Worm (Caenorhabditis elegans) whole organism, mixed stage, embryonic: ENCODE data around the gene nep-6.

Experiments
- M03D4.4 ChIP-seq: sonication (generic microtip); optimal IDR thresholded peaks from 2 replicates; lab custom pipeline; 2017; ENCODE audit warnings: mild to moderate bottlenecking, missing genetic modification characterization, missing compliant biosample characterization
- bed-3 ChIP-seq: fragments of 200-800 bp; sonication (Bioruptor generic); optimal IDR thresholded peaks from 3 replicates; lab custom pipeline; 2018; ENCODE audit warnings: mild to moderate bottlenecking, missing genetic modification characterization, moderate library complexity, missing compliant biosample characterization
- blmp-1 ChIP-seq: fragments of 150-350 bp; optimal IDR thresholded peaks from 2 replicates; lab custom pipeline; 2014; ENCODE audit warnings: missing biosample characterization, missing genetic modification characterization
- ceh-39 ChIP-seq: fragments of 150-350 bp; optimal IDR thresholded peaks from 2 replicates; lab custom pipeline; 2014; ENCODE audit warnings: missing biosample characterization, missing genetic modification characterization
- ceh-43 ChIP-seq: fragments of 200-800 bp; sonication (Bioruptor generic); optimal IDR thresholded peaks from 2 replicates; lab custom pipeline; 2018; ENCODE audit warnings: mild to moderate bottlenecking, missing genetic modification characterization, moderate library complexity, missing compliant biosample characterization
- ceh-83 ChIP-seq: fragments of 200-800 bp; sonication (Bioruptor generic); optimal IDR thresholded peaks from 2 replicates; lab custom pipeline; 2018; ENCODE audit warnings: mild to moderate bottlenecking, missing genetic modification characterization, missing compliant biosample characterization
- ces-1 ChIP-seq: fragments of 150-350 bp; optimal IDR thresholded peaks from 2 replicates; lab custom pipeline; 2014; ENCODE audit warnings: missing biosample characterization, missing genetic modification reagents, missing genetic modification characterization
- cnd-1 ChIP-seq: fragments of 200-800 bp; sonication (Bioruptor generic); optimal IDR thresholded peaks from 2 replicates; lab custom pipeline; 2018; ENCODE audit warnings: mild to moderate bottlenecking, missing genetic modification characterization, missing compliant biosample characterization
- drap-1 ChIP-seq: fragments of 200-800 bp; sonication (Bioruptor generic); optimal IDR thresholded peaks from 3 replicates; lab custom pipeline; 2018; ENCODE audit warnings: mild to moderate bottlenecking, missing genetic modification characterization, missing compliant biosample characterization
- elt-3 ChIP-seq: fragments of 150-350 bp; optimal IDR thresholded peaks from 2 replicates; lab custom pipeline; 2014; ENCODE audit warnings: missing biosample characterization, missing genetic modification characterization
- flh-1 ChIP-seq: fragments of 200-800 bp; sonication (Bioruptor generic); optimal IDR thresholded peaks from 2 replicates; lab custom pipeline; 2018; ENCODE audit warnings: mild to moderate bottlenecking, missing genetic modification characterization, moderate library complexity, missing compliant biosample characterization
- ham-2 ChIP-seq: fragments of 200-800 bp; sonication (Bioruptor generic); optimal IDR thresholded peaks from 2 replicates; lab custom pipeline; 2018; ENCODE audit warnings: mild to moderate bottlenecking, missing genetic modification characterization, missing compliant biosample characterization
- lsy-2 ChIP-seq: fragments of 150-350 bp; optimal IDR thresholded peaks from 2 replicates; lab custom pipeline; 2014; ENCODE audit warnings: missing biosample characterization, missing genetic modification characterization
- mab-5 ChIP-seq: fragments of 150-350 bp; optimal IDR thresholded peaks from 2 replicates; lab custom pipeline; 2014; ENCODE audit warnings: missing biosample characterization, missing genetic modification characterization
- mep-1 ChIP-seq: fragments of 150-350 bp; optimal IDR thresholded peaks from 2 replicates; lab custom pipeline; 2017; ENCODE audit warnings: missing biosample characterization, missing genetic modification reagents, missing genetic modification characterization, inconsistent platforms
- mls-2 ChIP-seq: sonication (generic microtip); optimal IDR thresholded peaks from 2 replicates; lab custom pipeline; 2016; ENCODE audit warnings: mild to moderate bottlenecking, missing genetic modification characterization, moderate library complexity, missing compliant biosample characterization
- nhr-12 ChIP-seq: fragments of 150-350 bp; optimal IDR thresholded peaks from 2 replicates; lab custom pipeline; 2014; ENCODE audit warnings: missing biosample characterization, missing genetic modification characterization
- nhr-237 ChIP-seq: fragments of 150-350 bp; optimal IDR thresholded peaks from 2 replicates; lab custom pipeline; 2014; ENCODE audit warnings: missing biosample characterization, missing genetic modification characterization
- nhr-28 ChIP-seq: fragments of 150-350 bp; optimal IDR thresholded peaks from 2 replicates; lab custom pipeline; 2014; ENCODE audit warnings: missing biosample characterization, missing genetic modification characterization
- nhr-76 ChIP-seq: sonication (generic microtip); optimal IDR thresholded peaks from 2 replicates; lab custom pipeline; 2017; ENCODE audit warnings: missing biosample characterization, missing genetic modification characterization
- pha-4 ChIP-seq: fragments of 150-350 bp; optimal IDR thresholded peaks from 2 replicates; lab custom pipeline; 2018; ENCODE audit warnings: missing biosample characterization, missing genetic modification reagents, missing genetic modification characterization
- sem-2 ChIP-seq: fragments of 200-800 bp; sonication (Bioruptor generic); optimal IDR thresholded peaks from 2 replicates; lab custom pipeline; 2018; ENCODE audit warnings: mild to moderate bottlenecking, missing genetic modification characterization, missing compliant biosample characterization
- snpc-4 ChIP-seq: fragments of 150-350 bp; optimal IDR thresholded peaks from 2 replicates; lab custom pipeline; 2014; ENCODE audit warnings: missing biosample characterization, missing genetic modification characterization
- sptf-1 ChIP-seq: sonication (generic microtip); optimal IDR thresholded peaks from 2 replicates; lab custom pipeline; 2017; ENCODE audit warnings: mild to moderate bottlenecking, missing genetic modification characterization, moderate library complexity, missing compliant biosample characterization
- tbx-8 ChIP-seq: fragments of 200-800 bp; sonication (Bioruptor generic); optimal IDR thresholded peaks from 2 replicates; lab custom pipeline; 2018; ENCODE audit warnings: mild to moderate bottlenecking, missing genetic modification characterization, moderate library complexity, missing compliant biosample characterization
- unc-120 ChIP-seq: sonication (generic microtip); optimal IDR thresholded peaks from 2 replicates; lab custom pipeline; 2017; ENCODE audit warnings: missing genetic modification characterization, missing compliant biosample characterization; ENCODE audit not compliant: poor library complexity, severe bottlenecking
- unc-39 ChIP-seq: fragments of 150-350 bp; optimal IDR thresholded peaks from 2 replicates; lab custom pipeline; 2014; ENCODE audit warnings: missing biosample characterization, missing genetic modification characterization
- unc-62 ChIP-seq: fragments of 150-350 bp; optimal IDR thresholded peaks from 2 replicates; lab custom pipeline; 2014; ENCODE audit warnings: missing biosample characterization, missing genetic modification reagents, missing genetic modification characterization
- ztf-11 ChIP-seq: fragments of 150-350 bp; optimal IDR thresholded peaks from 2 replicates; lab custom pipeline; 2014; ENCODE audit warnings: missing biosample characterization, missing genetic modification characterization

The nep-6 gene

ce11 chrII:3414383-3414910, 2.2 kb upstream of the nep-6 start, which contains the start of the genes F18A12.7 and F18A12.2:
Gene F18A12.7, minus strand, starts transcription at chrII:3414483.
Gene F18A12.2, plus strand, starts transcription at chrII:3414860.
- TF ChIP-seq pha-4 (tag; lab: Kevin White, UChicago) (no peak), nhr-28 (tag; lab: Kevin White, UChicago) (no peak), mab-5 (tag; lab: Kevin White, UChicago) (no peak), ceh-83 (GFP tag; lab: Kevin White, UChicago) (no peak), nhr-12 (tag; lab: Kevin White, UChicago) (no peak), mls-2 (tag; lab: Kevin White, UChicago) (no peak), cnd-1 (tag; lab: Kevin White, UChicago) (no peak), blmp-1 (tag; lab: Kevin White, UChicago) (no peak), ham-2 (GFP tag; lab: Kevin White, UChicago) (no peak), sptf-1 (tag; lab: Kevin White, UChicago) (no peak), snpc-4 (tag; lab: Kevin White, UChicago) (no peak), M03D4.4 (tag; lab: Kevin White, UChicago) (no peak), ztf-11 (tag; lab: Kevin White, UChicago) (no peak)

DNA sequence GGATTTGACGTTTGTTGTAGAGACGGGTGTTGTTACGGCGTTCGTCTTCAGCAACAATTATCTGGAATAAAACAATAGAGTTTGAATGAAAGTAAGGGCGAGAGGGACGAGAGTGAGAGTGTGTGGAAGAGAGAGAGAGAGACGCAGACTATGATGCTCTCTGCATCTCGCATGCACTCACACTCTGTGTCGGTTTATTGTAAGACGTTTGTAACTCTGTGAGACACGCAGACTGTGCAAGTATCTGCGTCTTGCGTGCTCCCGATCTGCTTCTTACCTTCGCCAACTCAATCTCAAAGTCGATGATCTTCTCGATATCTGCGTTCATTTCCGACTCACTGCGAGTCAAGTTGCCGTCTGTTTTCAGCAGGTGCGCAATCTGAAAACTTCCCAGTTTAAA, 6.3 kb downstream of the nep-6 start:
- no peak for TF ChIP-seq blmp-1 (tag; lab: Kevin White, UChicago)
- TF ChIP-seq sem-2 = no peak
- no peak for TF ChIP-seq unc-39 (tag; lab: Kevin White, UChicago)
- no peak for TF ChIP-seq ztf-11 (tag; lab: Kevin White, UChicago)
- TF ChIP-seq ham-2 (GFP tag; lab: Kevin White, UChicago) = no peak
- TF ChIP-seq pha-4 (tag; lab: Kevin White, UChicago) = no peak
- no peak for TF ChIP-seq nhr-76 (tag; lab: Kevin White, UChicago)
- no peak for TF ChIP-seq elt-3 (tag; lab: Kevin White, UChicago)
- no peak for TF ChIP-seq nhr-28 (tag; lab: Kevin White, UChicago)
- no peak for TF ChIP-seq nhr-237 (tag; lab: Kevin White, UChicago)
- TF ChIP-seq bed-3 = no peak
- no peak for TF ChIP-seq M03D4.4 (tag; lab: Kevin White, UChicago)
- no peak for TF ChIP-seq ceh-83 (GFP tag; lab: Kevin White, UChicago)
- no peak for TF ChIP-seq tbx-8 (GFP tag; lab: Kevin White, UChicago)

ce11 chrII:3425433-3425832, 8.8 kb downstream of the nep-6 start, which contains the start of gene nep-11:
Gene nep-11, minus strand, starts transcription at chrII:3425533.
- TF ChIP-seq ztf-11 (tag; lab: Kevin White, UChicago) = no peak
- TF ChIP-seq ces-1 = no peak
- no peak for TF ChIP-seq sptf-1 (tag; lab: Kevin White, UChicago)
- TF ChIP-seq pha-4 (tag; lab: Kevin White, UChicago) = no peak
- TF ChIP-seq elt-3 (tag; lab: Kevin White, UChicago) = no peak
- no peak for TF ChIP-seq ceh-83 (GFP tag; lab: Kevin White, UChicago)
- no peak for TF ChIP-seq nhr-237 (tag; lab: Kevin White, UChicago)
- no peak for TF ChIP-seq mab-5 (tag; lab: Kevin White, UChicago)
- TF ChIP-seq ceh-43 (GFP tag; lab: Kevin White, UChicago) = no peak
- no peak for TF ChIP-seq cnd-1 (tag; lab: Kevin White, UChicago)
- no peak for TF ChIP-seq tbx-8 (GFP tag; lab: Kevin White, UChicago)
- TF ChIP-seq mep-1 = no peak
- TF ChIP-seq bed-3 = no peak
- TF ChIP-seq unc-120 = no peak
- no peak for TF ChIP-seq nhr-12 (tag; lab: Kevin White, UChicago)
- TF ChIP-seq drap-1 (GFP tag; lab: Kevin White, UChicago) = no peak
- TF ChIP-seq nhr-28 (tag; lab: Kevin White, UChicago) = no peak
- no peak for TF ChIP-seq flh-1

DNA sequence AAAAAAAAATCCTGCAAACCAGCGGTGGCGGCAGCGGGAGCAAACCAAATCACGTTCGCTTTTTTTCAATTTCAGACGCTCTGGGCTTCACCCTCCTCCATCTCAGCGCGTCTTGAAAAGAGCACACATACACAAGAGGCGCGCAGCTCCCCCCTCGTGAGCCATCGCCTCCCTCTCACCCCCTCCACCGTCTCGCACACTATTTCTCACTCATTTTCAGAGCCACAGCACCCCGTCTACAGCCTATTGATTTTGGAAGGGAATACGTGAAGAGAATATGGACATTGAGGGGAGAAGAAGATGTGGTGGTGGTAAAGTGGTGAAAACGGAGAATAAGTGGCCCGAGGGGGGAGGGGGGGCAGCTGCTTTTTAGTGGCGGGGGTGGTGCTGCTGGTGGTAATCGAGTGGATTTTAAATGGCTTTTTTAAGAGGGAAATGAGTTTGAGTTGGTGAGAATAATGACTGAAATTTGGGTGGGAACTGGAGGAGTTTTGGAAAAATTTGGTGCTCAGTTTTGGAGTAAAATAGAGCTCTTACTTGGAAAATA, 11.6 kb downstream of the nep-6 start:
- TF ChIP-seq tbx-8 (GFP tag; lab: Kevin White, UChicago) = no peak
- peak; percentile 71 for TF ChIP-seq ces-1
- no peak for TF ChIP-seq ceh-39 (tag; lab: Kevin White, UChicago)
- TF ChIP-seq unc-39 (tag; lab: Kevin White, UChicago) = no peak
- TF ChIP-seq blmp-1 (tag; lab: Kevin White, UChicago) = no peak
- no peak for TF ChIP-seq nhr-237 (tag; lab: Kevin White, UChicago)
- peak; percentile 16 for TF ChIP-seq sptf-1 (tag; lab: Kevin White, UChicago)
- TF ChIP-seq ztf-11 (tag; lab: Kevin White, UChicago) = no peak
- no peak for TF ChIP-seq unc-62 (GFP tag; lab: Kevin White, UChicago)
- TF ChIP-seq lsy-2 (tag; lab: Kevin White, UChicago) = no peak
- TF ChIP-seq nhr-28 (tag; lab: Kevin White, UChicago) = no peak
